Comparison of ENCODE assay signal across 4 fruit fly cellular contexts in genomic region chr2L:6371025-6371641, dm6.
TF ChIP-seq lines count a peak whose summit lies in the region.

No protein-coding gene starts in this region.

- TF ChIP-seq CTCF in whole organism, embryonic (GFP tag; optimal IDR thresholded peaks at IDR 0.05; lab: Kevin White, UChicago), result no peak

TF ChIP-seq in whole organism, adult, 20 proteins besides CTCF, POLR2A, EP300 and RAD21:
- no peak for TF ChIP-seq Crg-1 (GFP tag; optimal IDR thresholded peaks at IDR 0.05; lab: Kevin White, UChicago)
- no peak for TF ChIP-seq CG5204 (GFP tag; optimal IDR thresholded peaks at IDR 0.05; lab: Kevin White, UChicago)
- TF ChIP-seq tj (GFP tag; optimal IDR thresholded peaks at IDR 0.05; lab: Kevin White, UChicago), result peak; percentile 97
- TF ChIP-seq CG1620 (GFP tag; optimal IDR thresholded peaks at IDR 0.05; lab: Kevin White, UChicago), result no peak
- TF ChIP-seq bab1 (GFP tag; optimal IDR thresholded peaks at IDR 0.05; lab: Kevin White, UChicago), result peak; percentile 35
- no peak for TF ChIP-seq CG33017 (tag; optimal IDR thresholded peaks at IDR 0.05; lab: Kevin White, UChicago)
- TF ChIP-seq CG11617 (GFP tag; optimal IDR thresholded peaks at IDR 0.05; lab: Kevin White, UChicago), result no peak

TF ChIP-seq in whole organism, embryonic, 481 proteins besides CTCF, POLR2A, EP300 and RAD21:
- TF ChIP-seq Med (GFP tag; lab: Kevin White, UChicago) (peak; percentile 14), sug (tag; optimal IDR thresholded peaks at IDR 0.05; lab: Kevin White, UChicago) (peak; percentile 74), BEAF-32 (GFP tag; optimal IDR thresholded peaks at IDR 0.05; lab: Kevin White, UChicago) (no peak), HmgD (GFP tag; optimal IDR thresholded peaks at IDR 0.05; lab: Kevin White, UChicago) (no peak), cwo (GFP tag; optimal IDR thresholded peaks at IDR 0.05; lab: Kevin White, UChicago) (peak; percentile 92), CG34376 (GFP tag; optimal IDR thresholded peaks at IDR 0.05; lab: Kevin White, UChicago) (peak; percentile 27), Deaf1 (tag; optimal IDR thresholded peaks at IDR 0.05; lab: Kevin White, UChicago) (peak; percentile 9)

TF ChIP-seq in whole organism, prepupa, 60 proteins besides CTCF, POLR2A, EP300 and RAD21:
- TF ChIP-seq svp (GFP tag; lab: Kevin White, UChicago) (peak; percentile 85), Eip75B (GFP tag; optimal IDR thresholded peaks at IDR 0.05; lab: Kevin White, UChicago) (no peak), vri (GFP tag; optimal IDR thresholded peaks at IDR 0.05; lab: Kevin White, UChicago) (peak; percentile 35)

TF ChIP-seq in whole organism, wandering third instar larva, 38 proteins besides CTCF, POLR2A, EP300 and RAD21:
- TF ChIP-seq Rel (GFP tag; optimal IDR thresholded peaks at IDR 0.05; lab: Kevin White, UChicago) (no peak), Rel (tag; optimal IDR thresholded peaks at IDR 0.05; lab: Kevin White, UChicago) (peak; percentile 2), dsf (GFP tag; optimal IDR thresholded peaks at IDR 0.05; lab: Kevin White, UChicago; ENCODE audit: borderline replicate concordance) (no peak), CrebA (GFP tag; optimal IDR thresholded peaks at IDR 0.05; lab: Kevin White, UChicago; ENCODE audit: borderline replicate concordance) (no peak), Mio (GFP tag; optimal IDR thresholded peaks at IDR 0.05; lab: Kevin White, UChicago) (no peak), Hr78 (GFP tag; optimal IDR thresholded peaks at IDR 0.05; lab: Kevin White, UChicago) (no peak), usp (GFP tag; optimal IDR thresholded peaks at IDR 0.05; lab: Kevin White, UChicago) (no peak)
